Fruit fly (Drosophila melanogaster): Measurements from ENCODE around the gene CG45064.
A peak's percentile ranks its signal among the peaks of the same experiment; 100 is the strongest.

CG45064 gene

dm6 chrX:14848755-14849354, 33.5 kb downstream of the CG45064 start, which contains the start of gene CG9522:
TSS of gene CG9522 (minus strand) at chrX:14848808.
- TF ChIP-seq CG11617 (GFP tag; optimal IDR thresholded peaks at IDR 0.05) (no peak), toe (GFP tag; optimal IDR thresholded peaks at IDR 0.05) (no peak), CG12768 (GFP tag; optimal IDR thresholded peaks at IDR 0.05) (no peak), cnc (optimal IDR thresholded peaks at IDR 0.05) (no peak), Mnt (GFP tag; optimal IDR thresholded peaks at IDR 0.05) (no peak), pad (GFP tag; optimal IDR thresholded peaks at IDR 0.05) (no peak), CG7045 (GFP tag; optimal IDR thresholded peaks at IDR 0.05) (no peak), Hr96 (GFP tag; optimal IDR thresholded peaks at IDR 0.05) (no peak), CG5204 (GFP tag; optimal IDR thresholded peaks at IDR 0.05) (no peak), CG7101 (tag; optimal IDR thresholded peaks at IDR 0.05) (no peak)

DNA sequence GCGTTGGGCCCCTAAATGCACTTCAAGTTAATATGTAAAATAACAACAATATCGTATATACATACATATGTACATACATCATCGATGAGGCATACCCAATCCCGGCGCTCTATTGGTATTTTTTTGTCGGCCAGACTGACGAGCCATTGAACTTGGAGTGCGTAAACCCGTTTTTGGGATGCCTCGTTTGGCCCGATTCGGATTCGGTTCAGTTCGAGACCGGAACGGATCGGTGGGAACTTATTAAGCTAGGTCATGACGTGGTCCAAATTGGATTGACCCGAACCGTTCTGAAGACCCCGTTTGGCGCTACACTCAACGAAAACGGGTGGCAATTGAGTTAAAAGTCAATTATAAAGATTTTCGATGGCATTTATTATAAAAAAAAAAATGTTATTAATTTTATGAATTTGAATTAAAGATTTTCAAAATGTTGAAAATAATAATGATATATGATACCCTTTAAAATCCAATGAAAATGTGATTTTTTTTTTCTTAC, 36.2 kb downstream of the CG45064 start:
- no peak for TF ChIP-seq bab1 (GFP tag; optimal IDR thresholded peaks at IDR 0.05)

DNA sequence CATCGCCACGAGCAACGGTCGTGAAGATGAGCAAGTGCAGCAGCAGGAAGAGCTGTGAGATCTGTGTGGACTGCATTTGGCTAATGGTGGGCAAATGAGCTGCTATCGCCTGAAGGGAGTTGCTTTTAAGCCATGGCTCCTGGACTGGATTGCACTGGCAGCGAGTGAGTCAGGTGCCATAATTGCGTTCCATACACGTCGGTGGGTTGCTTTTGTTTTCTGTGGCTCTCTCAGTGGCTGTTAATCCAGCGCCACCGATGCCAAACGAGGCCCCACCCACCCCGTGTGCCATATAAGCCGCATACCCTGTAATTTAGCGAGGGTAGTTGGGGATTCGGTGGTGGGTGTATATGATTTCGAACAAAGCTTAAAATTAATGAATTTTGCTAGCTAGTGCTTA, 37.7 kb downstream of the CG45064 start, which contains the start of gene CG12539:
TSS of gene CG12539 (minus strand) at position 101 of the 400 bp plus-strand sequence.
- TF ChIP-seq CG12768 (GFP tag; optimal IDR thresholded peaks at IDR 0.05) (no peak), toe (GFP tag; optimal IDR thresholded peaks at IDR 0.05) (no peak), kay (GFP tag; ENCODE audit: borderline replicate concordance) (no peak), CG11617 (GFP tag; optimal IDR thresholded peaks at IDR 0.05) (no peak)

dm6 chrX:14841893-14842505, 40.4 kb downstream of the CG45064 start:
- no peak for TF ChIP-seq toe (GFP tag; optimal IDR thresholded peaks at IDR 0.05)

dm6 chrX:14840417-14840872, 41.9 kb downstream of the CG45064 start:
- TF ChIP-seq Mnt (GFP tag; optimal IDR thresholded peaks at IDR 0.05) = no peak
- no peak for TF ChIP-seq cic (GFP tag; optimal IDR thresholded peaks at IDR 0.05)
- TF ChIP-seq ovo (GFP tag; optimal IDR thresholded peaks at IDR 0.05) = no peak
- TF ChIP-seq CG7045 (GFP tag; optimal IDR thresholded peaks at IDR 0.05) = no peak
- no peak for TF ChIP-seq CG12768 (GFP tag; optimal IDR thresholded peaks at IDR 0.05)
- no peak for TF ChIP-seq toe (GFP tag; optimal IDR thresholded peaks at IDR 0.05)
- TF ChIP-seq bab1 (GFP tag; optimal IDR thresholded peaks at IDR 0.05) = peak; percentile 10
- no peak for TF ChIP-seq CG1620 (GFP tag; optimal IDR thresholded peaks at IDR 0.05)
- TF ChIP-seq cnc (optimal IDR thresholded peaks at IDR 0.05) = no peak
- no peak for TF ChIP-seq CG11617 (GFP tag; optimal IDR thresholded peaks at IDR 0.05)
- no peak for TF ChIP-seq tj (GFP tag; optimal IDR thresholded peaks at IDR 0.05)
- peak; percentile 37 for TF ChIP-seq CG14711 (tag; optimal IDR thresholded peaks at IDR 0.05)
- no peak for TF ChIP-seq Crg-1 (GFP tag; optimal IDR thresholded peaks at IDR 0.05)
- no peak for TF ChIP-seq pad (GFP tag; optimal IDR thresholded peaks at IDR 0.05)
- TF ChIP-seq Clk (GFP tag; optimal IDR thresholded peaks at IDR 0.05) = no peak
- no peak for TF ChIP-seq Hr96 (GFP tag; optimal IDR thresholded peaks at IDR 0.05)
- TF ChIP-seq CG7101 (tag; optimal IDR thresholded peaks at IDR 0.05) = peak; percentile 37
- TF ChIP-seq kay (GFP tag; ENCODE audit: borderline replicate concordance) = peak; percentile 93
- peak; percentile 15 for TF ChIP-seq CG33017 (tag; optimal IDR thresholded peaks at IDR 0.05)
- no peak for TF ChIP-seq CG5204 (GFP tag; optimal IDR thresholded peaks at IDR 0.05)

dm6 chrX:14839739-14840347, 42.5 kb downstream of the CG45064 start:
- TF ChIP-seq cic (GFP tag; optimal IDR thresholded peaks at IDR 0.05) = peak; percentile 74
- no peak for TF ChIP-seq tj (GFP tag; optimal IDR thresholded peaks at IDR 0.05)
- TF ChIP-seq toe (GFP tag; optimal IDR thresholded peaks at IDR 0.05) = no peak
- peak; percentile 35 for TF ChIP-seq CG7101 (tag; optimal IDR thresholded peaks at IDR 0.05)
- no peak for TF ChIP-seq cnc (optimal IDR thresholded peaks at IDR 0.05)
- TF ChIP-seq CG14711 (tag; optimal IDR thresholded peaks at IDR 0.05) = peak; percentile 2
- TF ChIP-seq Mnt (GFP tag; optimal IDR thresholded peaks at IDR 0.05) = peak; percentile 65
- peak; percentile 40 for TF ChIP-seq pad (GFP tag; optimal IDR thresholded peaks at IDR 0.05)

DNA sequence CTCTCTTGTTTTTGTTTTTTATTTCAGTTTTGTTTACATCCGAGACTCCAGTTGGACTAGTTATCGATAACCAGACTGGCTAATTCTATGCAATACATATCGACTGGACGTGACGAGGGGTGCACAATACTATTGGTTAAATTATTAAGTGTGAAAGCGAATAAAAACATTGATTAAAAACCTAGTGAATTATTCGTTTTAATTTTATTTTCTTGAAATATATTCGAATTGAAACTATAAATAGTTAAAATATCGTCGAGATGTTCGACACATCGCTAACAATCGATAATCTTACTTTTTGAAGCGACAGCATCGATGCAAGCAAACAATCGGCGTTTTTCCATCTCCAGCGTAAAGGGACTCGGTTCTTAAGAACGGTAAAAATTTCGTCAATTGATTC, 43.3 kb downstream of the CG45064 start, which contains the start of the genes CG32590 and Flo2:
TSS of gene CG32590 (minus strand) at position 60 of the 400 bp plus-strand sequence.
TSS of gene Flo2 (plus strand) at position 330 of the 400 bp plus-strand sequence.
- peak; percentile 42 for TF ChIP-seq CG33017 (tag; optimal IDR thresholded peaks at IDR 0.05)
- peak; percentile 78 for TF ChIP-seq toe (GFP tag; optimal IDR thresholded peaks at IDR 0.05)
- no peak for TF ChIP-seq cnc (optimal IDR thresholded peaks at IDR 0.05)
- peak; percentile 87 for TF ChIP-seq bab1 (GFP tag; optimal IDR thresholded peaks at IDR 0.05)
- TF ChIP-seq pad (GFP tag; optimal IDR thresholded peaks at IDR 0.05) = peak; percentile 67
- peak; percentile 64 for TF ChIP-seq tj (GFP tag; optimal IDR thresholded peaks at IDR 0.05)
- TF ChIP-seq Hr96 (GFP tag; optimal IDR thresholded peaks at IDR 0.05) = no peak
- TF ChIP-seq CG7101 (tag; optimal IDR thresholded peaks at IDR 0.05) = peak; percentile 78
- TF ChIP-seq Mnt (GFP tag; optimal IDR thresholded peaks at IDR 0.05) = peak; percentile 81
- no peak for TF ChIP-seq CG5204 (GFP tag; optimal IDR thresholded peaks at IDR 0.05)
- peak; percentile 91 for TF ChIP-seq CG1620 (GFP tag; optimal IDR thresholded peaks at IDR 0.05)
- peak; percentile 82 for TF ChIP-seq CG14711 (tag; optimal IDR thresholded peaks at IDR 0.05)
- peak; percentile 71 for TF ChIP-seq kay (GFP tag; ENCODE audit: borderline replicate concordance)
- peak; percentile 48 for TF ChIP-seq Clk (GFP tag; optimal IDR thresholded peaks at IDR 0.05)
- peak; percentile 44 for TF ChIP-seq CG11617 (GFP tag; optimal IDR thresholded peaks at IDR 0.05)
- TF ChIP-seq ovo (GFP tag; optimal IDR thresholded peaks at IDR 0.05) = peak; percentile 72
- no peak for TF ChIP-seq CG7045 (GFP tag; optimal IDR thresholded peaks at IDR 0.05)
- peak; percentile 52 for TF ChIP-seq Crg-1 (GFP tag; optimal IDR thresholded peaks at IDR 0.05)
- TF ChIP-seq cic (GFP tag; optimal IDR thresholded peaks at IDR 0.05) = no peak
- peak; percentile 26 for TF ChIP-seq CG12768 (GFP tag; optimal IDR thresholded peaks at IDR 0.05)
